Worm (Caenorhabditis elegans) whole organism, early embryonic: ENCODE measurements around the gene F47B8.8.

Experiments used
- B0310.2 ChIP-seq: sonication (generic microtip); optimal IDR thresholded peaks from 2 replicates; lab custom pipeline; 2016; ENCODE audit warnings: mild to moderate bottlenecking, missing genetic modification characterization, missing compliant biosample characterization
- F13C5.2 ChIP-seq: sonication (generic microtip); optimal IDR thresholded peaks from 2 replicates; lab custom pipeline; 2017; ENCODE audit warnings: mild to moderate bottlenecking, missing genetic modification characterization, inconsistent platforms, missing compliant biosample characterization
- aly-1 ChIP-seq: sonication (generic microtip); optimal IDR thresholded peaks from 2 replicates; lab custom pipeline; 2016; ENCODE audit warnings: missing genetic modification characterization, missing compliant biosample characterization
- ama-1 ChIP-seq: fragments of 150-350 bp; optimal IDR thresholded peaks from 2 replicates; lab custom pipeline; 2014
- ceh-13 ChIP-seq: fragments of 200-800 bp; sonication (Bioruptor generic); optimal IDR thresholded peaks from 2 replicates; lab custom pipeline; 2018; ENCODE audit warnings: mild to moderate bottlenecking, missing genetic modification characterization, missing compliant biosample characterization
- ceh-36 ChIP-seq: sonication (generic microtip); optimal IDR thresholded peaks from 2 replicates; lab custom pipeline; 2016; ENCODE audit warnings: missing genetic modification characterization, inconsistent platforms, missing compliant biosample characterization
- ets-7 ChIP-seq: sonication (generic microtip); optimal IDR thresholded peaks from 2 replicates; lab custom pipeline; 2016; ENCODE audit warnings: missing genotype, missing genetic modification characterization, missing compliant biosample characterization
- flt-1 ChIP-seq: fragments of 200-800 bp; sonication (Bioruptor generic); IDR thresholded peaks from 2 replicates; pipeline ENCODE4 v1.3.6; 2022; ENCODE audit warnings: missing genetic modification characterization, missing compliant biosample characterization
- hmbx-1 ChIP-seq: sonication (generic microtip); optimal IDR thresholded peaks from 2 replicates; lab custom pipeline; 2016; ENCODE audit warnings: mild to moderate bottlenecking, missing genetic modification characterization, missing compliant biosample characterization
- hmg-4 ChIP-seq: fragments of 200-800 bp; sonication (Bioruptor generic); optimal IDR thresholded peaks from 2 replicates; lab custom pipeline; 2018; ENCODE audit warnings: mild to moderate bottlenecking, missing genetic modification characterization, missing compliant biosample characterization
- hnd-1 ChIP-seq: sonication (generic microtip); optimal IDR thresholded peaks from 2 replicates; lab custom pipeline; 2016; ENCODE audit warnings: missing genetic modification characterization, missing compliant biosample characterization
- pes-1 ChIP-seq: fragments of 200-800 bp; sonication (Bioruptor generic); IDR thresholded peaks from 2 replicates; pipeline ENCODE4 v1.3.6; 2022; ENCODE audit warnings: missing genetic modification reagents, missing genetic modification characterization, missing compliant biosample characterization
- scrt-1 ChIP-seq: fragments of 200-800 bp; sonication (Bioruptor generic); IDR thresholded peaks from 2 replicates; pipeline ENCODE4 v1.3.6; 2022; ENCODE audit warnings: missing genetic modification characterization, missing compliant biosample characterization
- sea-1 ChIP-seq: fragments of 200-800 bp; sonication (Bioruptor generic); conservative IDR thresholded peaks from 2 replicates; pipeline ENCODE4 v1.3.6; 2022; ENCODE audit warnings: missing genetic modification characterization, missing compliant biosample characterization
- tbx-11 ChIP-seq: fragments of 200-800 bp; sonication (Bioruptor generic); IDR thresholded peaks from 2 replicates; pipeline ENCODE4 v1.3.6; 2022; ENCODE audit warnings: missing genetic modification characterization, missing compliant biosample characterization
- tbx-37 ChIP-seq: fragments of 200-800 bp; sonication (Bioruptor generic); conservative IDR thresholded peaks from 2 replicates; pipeline ENCODE4 v1.3.6; 2022; ENCODE audit warnings: missing genetic modification reagents, missing genetic modification characterization, missing compliant biosample characterization
- tra-4 ChIP-seq: sonication (generic microtip); optimal IDR thresholded peaks from 2 replicates; lab custom pipeline; 2017; ENCODE audit warnings: missing genetic modification characterization, missing compliant biosample characterization

Gene F47B8.8

DNA sequence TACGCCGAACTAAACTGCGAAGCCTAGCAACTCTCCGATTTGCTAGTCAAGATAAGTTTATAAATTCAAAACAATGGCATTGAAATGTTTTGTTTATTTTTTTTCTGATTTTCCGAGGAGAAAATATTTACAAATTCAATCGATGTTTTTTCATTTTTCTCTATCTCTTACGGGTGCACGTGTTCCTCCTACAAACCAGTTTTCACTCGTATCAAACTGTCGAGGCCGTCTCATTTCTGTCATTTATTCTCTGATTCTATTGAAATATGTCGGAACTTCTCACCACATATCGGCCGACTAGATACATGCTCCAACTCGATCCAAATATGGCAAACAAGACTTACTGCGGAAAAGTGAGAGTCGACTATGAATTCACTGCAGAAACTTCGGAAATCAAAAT lies at the start of gene F47B8.8:
Gene F47B8.8, plus strand, starts transcription at position 257 of the 400 bp plus-strand sequence.
- no peak for TF ChIP-seq scrt-1 (GFP tag; lab: Robert Waterston, UW)
- no peak for TF ChIP-seq tbx-37
- no peak for TF ChIP-seq flt-1 (GFP tag; lab: Robert Waterston, UW)
- no peak for TF ChIP-seq ets-7 (tag; lab: Kevin White, UChicago)
- TF ChIP-seq B0310.2 (tag; lab: Kevin White, UChicago), result no peak
- TF ChIP-seq tra-4 (tag; lab: Kevin White, UChicago), result no peak
- TF ChIP-seq hnd-1 (tag; lab: Kevin White, UChicago), result no peak
- no peak for TF ChIP-seq sea-1 (GFP tag; lab: Robert Waterston, UW)
- no peak for TF ChIP-seq hmbx-1 (tag; lab: Kevin White, UChicago)
- TF ChIP-seq tbx-11, result no peak
- TF ChIP-seq ama-1 (lab: Kevin White, UChicago), result no peak
- TF ChIP-seq aly-1 (tag; lab: Kevin White, UChicago), result no peak
- TF ChIP-seq pes-1 (GFP tag; lab: Robert Waterston, UW), result no peak
- no peak for TF ChIP-seq ceh-36 (tag; lab: Kevin White, UChicago)
- no peak for TF ChIP-seq ceh-13 (GFP tag; lab: Kevin White, UChicago)
- TF ChIP-seq F13C5.2 (tag; lab: Kevin White, UChicago), result no peak
- TF ChIP-seq hmg-4 (GFP tag; lab: Kevin White, UChicago), result no peak

DNA sequence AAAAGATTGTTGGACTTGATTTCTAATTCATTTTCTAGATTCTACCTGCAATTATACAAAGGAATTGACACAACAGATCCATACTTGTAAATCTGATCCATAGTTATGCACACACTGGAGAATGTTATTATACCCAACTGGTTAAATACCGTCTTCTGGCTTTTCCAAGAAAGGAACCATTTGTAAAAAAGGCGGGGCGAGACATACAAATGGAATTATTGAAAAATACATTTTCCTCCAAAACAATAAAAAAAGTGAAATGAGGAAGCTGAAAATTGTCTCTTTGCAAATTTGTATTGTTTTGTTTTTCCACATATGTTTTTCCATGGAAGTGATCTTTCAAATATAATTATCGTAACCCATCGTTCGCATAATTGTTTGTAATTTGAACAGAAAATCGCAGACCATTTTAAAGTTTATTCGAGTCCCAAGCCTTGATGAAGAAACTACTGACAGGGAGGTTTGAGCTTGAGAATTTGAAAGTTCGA lies 49.3 kb upstream of the F47B8.8 start, which contains the start of the genes srt-74 and F40G12.9:
Gene srt-74, minus strand, starts transcription at position 101 of the 488 bp plus-strand sequence.
Gene F40G12.9, plus strand, starts transcription at position 438 of the 488 bp plus-strand sequence.
- TF ChIP-seq sea-1 (GFP tag; lab: Robert Waterston, UW), result no peak
- no peak for TF ChIP-seq tra-4 (tag; lab: Kevin White, UChicago)
- no peak for TF ChIP-seq tbx-11
- TF ChIP-seq hmbx-1 (tag; lab: Kevin White, UChicago), result no peak
- TF ChIP-seq hmg-4 (GFP tag; lab: Kevin White, UChicago), result no peak
- TF ChIP-seq ama-1 (lab: Kevin White, UChicago), result no peak
- TF ChIP-seq ceh-13 (GFP tag; lab: Kevin White, UChicago), result no peak
- TF ChIP-seq flt-1 (GFP tag; lab: Robert Waterston, UW), result no peak
- no peak for TF ChIP-seq B0310.2 (tag; lab: Kevin White, UChicago)
- no peak for TF ChIP-seq aly-1 (tag; lab: Kevin White, UChicago)
- TF ChIP-seq ceh-36 (tag; lab: Kevin White, UChicago), result no peak
- no peak for TF ChIP-seq scrt-1 (GFP tag; lab: Robert Waterston, UW)
- TF ChIP-seq F13C5.2 (tag; lab: Kevin White, UChicago), result no peak
- no peak for TF ChIP-seq tbx-37
- TF ChIP-seq hnd-1 (tag; lab: Kevin White, UChicago), result no peak
- TF ChIP-seq pes-1 (GFP tag; lab: Robert Waterston, UW), result no peak
- TF ChIP-seq ets-7 (tag; lab: Kevin White, UChicago), result no peak

DNA sequence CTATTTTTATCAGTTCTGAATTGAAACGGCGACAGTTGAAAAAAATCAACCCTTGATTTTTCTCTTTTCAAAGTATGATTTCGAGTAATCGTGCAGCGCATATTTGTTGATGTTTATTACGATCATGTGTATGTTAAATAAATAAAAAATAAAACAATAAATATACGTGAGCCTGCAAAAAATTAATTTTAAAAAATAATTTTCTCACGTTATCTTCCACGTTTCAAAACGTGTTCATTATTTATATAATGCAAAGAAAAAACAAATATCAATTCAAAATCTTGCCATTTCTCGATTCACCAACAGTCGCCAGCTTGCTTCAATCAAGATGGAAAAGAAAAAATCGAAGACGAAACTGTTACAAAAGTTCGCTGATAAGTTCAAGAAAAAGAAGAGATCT lies 48.3 kb upstream of the F47B8.8 start, which contains the start of gene F40G12.10:
Gene F40G12.10, plus strand, starts transcription at position 301 of the 400 bp plus-strand sequence.
- TF ChIP-seq hnd-1 (tag; lab: Kevin White, UChicago), result no peak
- TF ChIP-seq ceh-13 (GFP tag; lab: Kevin White, UChicago), result no peak
- TF ChIP-seq flt-1 (GFP tag; lab: Robert Waterston, UW), result no peak
- no peak for TF ChIP-seq ets-7 (tag; lab: Kevin White, UChicago)

DNA sequence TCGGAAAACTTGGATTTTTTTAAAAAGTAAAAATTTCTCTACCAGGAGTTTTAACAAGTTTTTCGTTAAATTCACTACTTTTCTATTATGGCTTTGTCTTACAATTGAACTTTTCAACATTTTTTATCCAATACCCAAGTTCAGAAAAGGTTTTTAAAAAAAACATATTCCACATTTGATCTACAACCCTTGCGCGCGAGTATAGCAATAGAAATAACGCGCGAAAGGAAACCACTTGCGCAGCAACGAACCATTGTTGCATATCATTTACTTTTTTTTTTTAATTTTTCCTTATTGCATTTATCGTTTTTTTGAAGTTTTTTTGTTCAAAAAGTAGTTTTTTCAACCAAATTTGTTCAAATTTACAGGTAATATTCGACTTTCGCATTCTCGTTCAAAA lies 45.7 kb upstream of the F47B8.8 start, which contains the start of gene F40G12.11:
Gene F40G12.11, plus strand, starts transcription at position 369 of the 400 bp plus-strand sequence.
- TF ChIP-seq flt-1 (GFP tag; lab: Robert Waterston, UW) (no peak), pes-1 (GFP tag; lab: Robert Waterston, UW) (no peak), tbx-11 (no peak)

DNA sequence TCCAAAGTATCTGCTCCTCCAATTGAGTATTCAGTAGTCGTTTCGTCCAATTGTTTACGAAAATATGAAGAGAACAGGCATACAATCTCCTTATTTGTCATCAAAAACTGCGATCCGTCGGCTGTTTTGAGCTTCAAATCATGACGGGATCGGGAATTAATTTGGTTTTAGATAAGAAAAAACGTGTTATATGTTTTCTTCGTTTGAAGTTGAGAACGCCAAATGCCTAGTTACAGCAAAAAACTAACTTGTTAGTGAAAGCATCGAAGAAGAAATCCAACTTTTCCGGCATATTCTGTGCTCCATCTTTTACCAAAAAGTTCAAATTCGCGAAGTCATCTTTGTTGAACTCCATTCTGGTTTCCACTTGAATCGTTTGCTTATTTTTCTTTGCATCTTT lies 42.2 kb upstream of the F47B8.8 start, which contains the start of gene F14D7.1:
Gene F14D7.1, minus strand, starts transcription at position 101 of the 400 bp plus-strand sequence.
- TF ChIP-seq hmbx-1 (tag; lab: Kevin White, UChicago), result no peak
- TF ChIP-seq scrt-1 (GFP tag; lab: Robert Waterston, UW), result no peak
- no peak for TF ChIP-seq hnd-1 (tag; lab: Kevin White, UChicago)
- TF ChIP-seq flt-1 (GFP tag; lab: Robert Waterston, UW), result no peak
- no peak for TF ChIP-seq aly-1 (tag; lab: Kevin White, UChicago)
- TF ChIP-seq tra-4 (tag; lab: Kevin White, UChicago), result no peak

DNA sequence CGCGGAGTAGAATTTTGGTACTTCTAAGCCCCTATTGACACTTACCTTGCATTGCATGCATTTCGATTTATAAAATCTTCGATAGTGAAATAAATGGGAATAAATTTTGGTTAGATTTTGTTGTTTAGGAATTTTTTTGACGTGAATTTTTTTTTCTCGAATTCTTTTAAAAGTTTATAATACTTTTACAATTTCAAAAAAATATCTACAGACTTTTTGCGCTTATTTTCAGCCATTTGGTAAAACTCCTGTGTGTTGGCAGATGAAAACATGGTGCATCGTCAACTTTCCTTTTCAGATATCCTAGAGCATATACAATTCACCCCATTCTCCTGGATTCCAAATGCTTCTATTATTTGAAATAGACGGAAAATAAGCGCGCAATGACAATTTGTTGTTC lies 40.9 kb upstream of the F47B8.8 start, which contains the start of gene F14D7.18:
Gene F14D7.18, minus strand, starts transcription at position 101 of the 400 bp plus-strand sequence.
- TF ChIP-seq pes-1 (GFP tag; lab: Robert Waterston, UW), result no peak
- TF ChIP-seq ama-1 (lab: Kevin White, UChicago), result no peak
- TF ChIP-seq F13C5.2 (tag; lab: Kevin White, UChicago), result no peak
- no peak for TF ChIP-seq flt-1 (GFP tag; lab: Robert Waterston, UW)
- no peak for TF ChIP-seq scrt-1 (GFP tag; lab: Robert Waterston, UW)
- no peak for TF ChIP-seq tbx-37
- no peak for TF ChIP-seq tra-4 (tag; lab: Kevin White, UChicago)

DNA sequence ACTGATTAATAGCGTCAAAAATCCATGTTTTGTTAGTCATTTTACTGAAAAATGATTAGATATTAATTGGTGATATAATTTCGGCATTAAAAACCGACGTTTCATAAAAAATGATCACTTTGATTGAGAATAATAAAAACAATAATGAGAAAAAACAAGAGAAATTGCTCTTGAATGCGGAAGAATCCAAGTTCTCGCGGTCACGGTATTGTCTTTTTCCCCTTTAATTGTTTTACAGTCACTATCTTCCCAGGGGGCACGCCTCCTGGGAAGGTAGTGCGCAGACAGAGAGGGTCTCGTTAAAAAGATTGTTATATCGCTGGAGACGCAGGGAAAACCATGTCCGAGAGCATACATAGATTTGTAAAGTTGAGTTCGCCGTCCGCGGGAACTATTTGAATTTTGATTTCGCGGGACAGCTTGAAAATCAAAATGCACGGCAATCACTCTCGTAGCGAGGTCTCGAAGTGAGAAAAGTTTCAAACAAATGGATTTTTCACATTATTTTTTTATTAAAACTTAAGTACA lies 37.8 kb upstream of the F47B8.8 start, which contains the start of gene F14D7.2:
Gene F14D7.2, minus strand, starts transcription at position 51 of the 528 bp plus-strand sequence.
- TF ChIP-seq aly-1 (tag; lab: Kevin White, UChicago), result no peak
- TF ChIP-seq B0310.2 (tag; lab: Kevin White, UChicago), result no peak
- no peak for TF ChIP-seq pes-1 (GFP tag; lab: Robert Waterston, UW)
- no peak for TF ChIP-seq scrt-1 (GFP tag; lab: Robert Waterston, UW)
- no peak for TF ChIP-seq hmbx-1 (tag; lab: Kevin White, UChicago)
- TF ChIP-seq sea-1 (GFP tag; lab: Robert Waterston, UW), result no peak
- TF ChIP-seq hnd-1 (tag; lab: Kevin White, UChicago), result no peak
- TF ChIP-seq flt-1 (GFP tag; lab: Robert Waterston, UW), result no peak
- no peak for TF ChIP-seq ets-7 (tag; lab: Kevin White, UChicago)
- no peak for TF ChIP-seq ceh-13 (GFP tag; lab: Kevin White, UChicago)
